Fruit fly (Drosophila melanogaster) whole organism, embryonic: ENCODE results near the gene Rab9Fb.

ENCODE experiments used
- Blimp-1 ChIP-seq: fragments of 200-800 bp; sonication (Bioruptor generic); optimal IDR thresholded peaks from 3 replicates; lab custom pipeline; 2018; ENCODE audit warnings: missing biosample characterization, missing genetic modification characterization, mild to moderate bottlenecking, moderate library complexity, missing genetic modification reagents
- CG10979 ChIP-seq: fragments of 200-800 bp; sonication (Bioruptor generic); optimal IDR thresholded peaks from 2 replicates; lab custom pipeline; 2018; ENCODE audit warnings: missing biosample characterization, mild to moderate bottlenecking, missing genetic modification characterization, moderate library complexity
- CG11398 ChIP-seq: fragments of 200-800 bp; sonication (Bioruptor generic); optimal IDR thresholded peaks from 2 replicates; lab custom pipeline; 2016; ENCODE audit warnings: missing biosample characterization, missing genetic modification characterization
- CG12071 ChIP-seq: fragments of 200-800 bp; sonication (Bioruptor generic); optimal IDR thresholded peaks from 3 replicates; lab custom pipeline; 2018; ENCODE audit warnings: missing biosample characterization, mild to moderate bottlenecking, missing genetic modification characterization
- CG12299 ChIP-seq: fragments of 200-800 bp; sonication (Bioruptor generic); optimal IDR thresholded peaks from 2 replicates; lab custom pipeline; 2018; ENCODE audit warnings: missing biosample characterization, mild to moderate bottlenecking, missing genetic modification characterization
- CG15269 ChIP-seq: fragments of 200-800 bp; sonication (Bioruptor generic); optimal IDR thresholded peaks from 2 replicates; lab custom pipeline; 2018; ENCODE audit warnings: missing biosample characterization, mild to moderate bottlenecking, missing genetic modification characterization, moderate library complexity
- CG15696 ChIP-seq: fragments of 200-800 bp; sonication (Bioruptor generic); optimal IDR thresholded peaks from 2 replicates; lab custom pipeline; 2019; ENCODE audit warnings: missing biosample characterization, mild to moderate bottlenecking, missing genetic modification characterization, moderate library complexity
- CG18011 ChIP-seq: fragments of 200-800 bp; sonication (Bioruptor generic); optimal IDR thresholded peaks from 2 replicates; lab custom pipeline; 2017; ENCODE audit warnings: missing biosample characterization, missing genetic modification characterization, mild to moderate bottlenecking, moderate library complexity, missing genotype
- CG3065 ChIP-seq: fragments of 200-800 bp; sonication (Bioruptor generic); optimal IDR thresholded peaks from 2 replicates; lab custom pipeline; 2016; ENCODE audit warnings: missing biosample characterization, missing genetic modification characterization
- CG31441 ChIP-seq: fragments of 200-800 bp; sonication (Bioruptor generic); IDR thresholded peaks from 2 replicates; pipeline ENCODE4 v1.3.6; 2022; ENCODE audit warnings: missing biosample characterization, missing genetic modification characterization
- CG3995 ChIP-seq: fragments of 200-800 bp; sonication (Bioruptor generic); optimal IDR thresholded peaks from 3 replicates; lab custom pipeline; 2016; ENCODE audit warnings: missing biosample characterization, missing genetic modification characterization
- CG4360 ChIP-seq: fragments of 200-800 bp; sonication (Bioruptor generic); IDR thresholded peaks from 2 replicates; pipeline ENCODE4 v1.3.6; 2022; ENCODE audit warnings: missing biosample characterization, missing genetic modification characterization
- CG4730 ChIP-seq: fragments of 200-800 bp; sonication (Bioruptor generic); IDR thresholded peaks from 2 replicates; pipeline ENCODE4 v1.3.6; 2022; ENCODE audit warnings: missing biosample characterization, missing genetic modification characterization
- CG6813 ChIP-seq: fragments of 200-800 bp; sonication (Bioruptor generic); optimal IDR thresholded peaks from 2 replicates; lab custom pipeline; 2017; ENCODE audit warnings: missing biosample characterization, missing genetic modification characterization, mild to moderate bottlenecking, moderate library complexity, missing genetic modification reagents
- CG7271 ChIP-seq: fragments of 200-800 bp; sonication (Bioruptor generic); optimal IDR thresholded peaks from 2 replicates; lab custom pipeline; 2018; ENCODE audit warnings: missing biosample characterization, mild to moderate bottlenecking, missing genetic modification characterization, moderate library complexity
- CG8281 ChIP-seq: fragments of 200-800 bp; sonication (Bioruptor generic); optimal IDR thresholded peaks from 2 replicates; lab custom pipeline; 2018; ENCODE audit warnings: missing biosample characterization, mild to moderate bottlenecking, missing genetic modification characterization, moderate library complexity
- CG8359 ChIP-seq: fragments of 200-800 bp; sonication (Bioruptor generic); optimal IDR thresholded peaks from 2 replicates; lab custom pipeline; 2017; ENCODE audit warnings: missing biosample characterization, mild to moderate bottlenecking, missing genetic modification characterization, borderline replicate concordance
- CG8924 ChIP-seq: fragments of 200-800 bp; optimal IDR thresholded peaks from 3 replicates; lab custom pipeline; 2019; ENCODE audit warnings: missing biosample characterization, mild to moderate bottlenecking, missing genetic modification characterization, moderate library complexity
- CG9817 ChIP-seq: fragments of 200-800 bp; sonication (Bioruptor generic); optimal IDR thresholded peaks from 2 replicates; lab custom pipeline; 2018; ENCODE audit warnings: missing biosample characterization, mild to moderate bottlenecking, missing genetic modification characterization, moderate library complexity
- Camta ChIP-seq: fragments of 200-800 bp; sonication (Bioruptor generic); optimal IDR thresholded peaks from 2 replicates; lab custom pipeline; 2016; ENCODE audit warnings: missing biosample characterization, missing genetic modification characterization
- CoRest ChIP-seq: fragments of 200-800 bp; sonication (Bioruptor generic); optimal IDR thresholded peaks from 3 replicates; lab custom pipeline; 2018; ENCODE audit warnings: missing biosample characterization, mild to moderate bottlenecking, missing genetic modification characterization, moderate library complexity
- D19A ChIP-seq: fragments of 200-800 bp; optimal IDR thresholded peaks from 3 replicates; lab custom pipeline; 2019; ENCODE audit warnings: missing biosample characterization, mild to moderate bottlenecking, missing genetic modification characterization, moderate library complexity
- Hmr ChIP-seq: fragments of 200-800 bp; sonication (Bioruptor generic); optimal IDR thresholded peaks from 3 replicates; lab custom pipeline; 2017; ENCODE audit warnings: mild to moderate bottlenecking, missing biosample characterization, missing genetic modification reagents, missing genetic modification characterization
- MESR4 ChIP-seq: fragments of 200-800 bp; sonication (Bioruptor generic); optimal IDR thresholded peaks from 2 replicates; lab custom pipeline; 2018; ENCODE audit warnings: missing biosample characterization, mild to moderate bottlenecking, missing genetic modification characterization, moderate library complexity
- Meics ChIP-seq: fragments of 200-800 bp; sonication (Bioruptor generic); optimal IDR thresholded peaks from 2 replicates; lab custom pipeline; 2017; ENCODE audit warnings: missing biosample characterization, mild to moderate bottlenecking, missing genetic modification characterization
- NFAT ChIP-seq: fragments of 200-800 bp; sonication (Bioruptor generic); IDR thresholded peaks from 2 replicates; pipeline ENCODE4 v1.3.6; 2022; ENCODE audit warnings: missing biosample characterization, missing genetic modification characterization
- Neu2 ChIP-seq: fragments of 200-800 bp; sonication (Bioruptor generic); optimal IDR thresholded peaks from 3 replicates; lab custom pipeline; 2016; ENCODE audit warnings: missing biosample characterization, missing genetic modification characterization, borderline replicate concordance
- NfI ChIP-seq: fragments of 200-800 bp; sonication (Bioruptor generic); optimal IDR thresholded peaks from 3 replicates; lab custom pipeline; 2018; ENCODE audit warnings: missing biosample characterization, mild to moderate bottlenecking, missing genetic modification characterization, moderate library complexity
- Opbp ChIP-seq: fragments of 200-800 bp; sonication (Bioruptor generic); IDR thresholded peaks from 3 replicates; pipeline ENCODE4 v1.3.6; 2022; ENCODE audit warnings: missing biosample characterization, missing genetic modification characterization; ENCODE audit not compliant: partially characterized antibody
- chif ChIP-seq, 2 experiments: fragments of 200-800 bp; sonication (Bioruptor generic); optimal IDR thresholded peaks; 3 replicates each; lab custom pipeline; 2016; ENCODE audit warnings: missing biosample characterization in 2 of 2, missing genetic modification characterization in 2 of 2
- cwo ChIP-seq: fragments of 200-800 bp; sonication (Bioruptor generic); optimal IDR thresholded peaks from 3 replicates; lab custom pipeline; 2017; ENCODE audit warnings: missing biosample characterization, missing genetic modification characterization, mild to moderate bottlenecking, moderate library complexity, missing genetic modification reagents
- emc ChIP-seq: fragments of 200-800 bp; sonication (Bioruptor generic); optimal IDR thresholded peaks from 2 replicates; lab custom pipeline; 2016; ENCODE audit warnings: missing biosample characterization, missing genetic modification characterization
- fru ChIP-seq: fragments of >200 bp; optimal IDR thresholded peaks from 2 replicates; lab custom pipeline; 2017
- gce ChIP-seq: fragments of 200-800 bp; sonication (Bioruptor generic); IDR thresholded peaks from 3 replicates; pipeline ENCODE4 v1.3.6; 2022; ENCODE audit warnings: missing biosample characterization, missing genetic modification characterization
- grn ChIP-seq: fragments of 200-800 bp; sonication (Bioruptor generic); optimal IDR thresholded peaks from 3 replicates; lab custom pipeline; 2017; ENCODE audit warnings: missing biosample characterization, missing genetic modification characterization
- knrl ChIP-seq: fragments of 200-800 bp; sonication (Bioruptor generic); IDR thresholded peaks from 3 replicates; pipeline ENCODE4 v1.3.6; 2022; ENCODE audit warnings: missing biosample characterization, missing genetic modification characterization; ENCODE audit not compliant: partially characterized antibody
- lmd ChIP-seq: fragments of 200-800 bp; sonication (Bioruptor generic); IDR thresholded peaks from 2 replicates; pipeline ENCODE4 v1.3.6; 2022; ENCODE audit warnings: missing biosample characterization, missing genetic modification characterization
- mam ChIP-seq: fragments of 200-800 bp; sonication (Bioruptor generic); optimal IDR thresholded peaks from 3 replicates; lab custom pipeline; 2016; ENCODE audit warnings: missing biosample characterization, missing genetic modification characterization
- nau ChIP-seq: fragments of 200-800 bp; sonication (Bioruptor generic); optimal IDR thresholded peaks from 3 replicates; lab custom pipeline; 2017; ENCODE audit warnings: missing biosample characterization, mild to moderate bottlenecking, missing genetic modification characterization, missing genetic modification reagents
- nmo ChIP-seq: fragments of 200-800 bp; sonication (Bioruptor generic); optimal IDR thresholded peaks from 2 replicates; lab custom pipeline; 2018; ENCODE audit warnings: missing biosample characterization, mild to moderate bottlenecking, missing genetic modification characterization, moderate library complexity
- oc ChIP-seq: fragments of 200-800 bp; sonication (Bioruptor generic); optimal IDR thresholded peaks from 2 replicates; lab custom pipeline; 2018; ENCODE audit warnings: missing biosample characterization, mild to moderate bottlenecking, missing genetic modification characterization, moderate library complexity
- odd ChIP-seq: fragments of 200-800 bp; sonication (Bioruptor generic); optimal IDR thresholded peaks from 2 replicates; lab custom pipeline; 2017; ENCODE audit warnings: missing biosample characterization, mild to moderate bottlenecking, missing genetic modification characterization
- otp ChIP-seq: fragments of 200-800 bp; sonication (Bioruptor generic); IDR thresholded peaks from 3 replicates; pipeline ENCODE4, ENCODE4 v1.3.6; 2022; ENCODE audit warnings: missing biosample characterization, missing genetic modification characterization
- peb ChIP-seq: fragments of 200-800 bp; sonication (Bioruptor generic); IDR thresholded peaks from 2 replicates; pipeline ENCODE4 v1.3.6; 2022; ENCODE audit warnings: missing biosample characterization, missing genetic modification characterization
- prd ChIP-seq, 3 experiments: fragments of >200 bp in 2 of 3; fragments of 200-800 bp in 1 of 3; sonication (Bioruptor generic) in 1 of 3; optimal IDR thresholded peaks in 2 of 3; IDR thresholded peaks in 1 of 3; 2 replicates in 2 of 3; 3 replicates in 1 of 3; pipeline versions ENCODE4 v1.3.6 to Lab custom; 2017 to 2022; ENCODE audit warnings: missing biosample characterization in 1 of 3, missing genetic modification characterization in 1 of 3
- sd ChIP-seq: fragments of 200-800 bp; sonication (Bioruptor generic); optimal IDR thresholded peaks from 3 replicates; lab custom pipeline; 2018; ENCODE audit warnings: missing biosample characterization, mild to moderate bottlenecking, missing genetic modification characterization, moderate library complexity
- tll ChIP-seq, 2 experiments: fragments of 200-800 bp in 1 of 2; fragments of >200 bp in 1 of 2; sonication (Bioruptor generic) in 1 of 2; optimal IDR thresholded peaks; 2 replicates each; lab custom pipeline; 2017 to 2019; ENCODE audit warnings: missing biosample characterization in 2 of 2, missing genetic modification characterization in 2 of 2, mild to moderate bottlenecking in 1 of 2, moderate library complexity in 1 of 2
- ttk ChIP-seq: fragments of 200-800 bp; sonication (Bioruptor generic); IDR thresholded peaks from 2 replicates; pipeline ENCODE4 v2.1.2; 2022; ENCODE audit warnings: missing biosample characterization, missing genetic modification characterization
- zen2 ChIP-seq: fragments of 200-800 bp; sonication (Bioruptor generic); IDR thresholded peaks from 3 replicates; pipeline ENCODE4 v1.3.6; 2022; ENCODE audit warnings: missing biosample characterization, missing genetic modification characterization; ENCODE audit not compliant: partially characterized antibody

Rab9Fb gene

dm6 chrX:10905047-10905446 lies 47.2 kb downstream of the Rab9Fb start (continued):
- TF ChIP-seq prd (optimal IDR thresholded peaks at IDR 0.05; lab: Kevin White, UChicago) = no peak
- TF ChIP-seq prd (GFP tag; IDR thresholded peaks at IDR 0.05; lab: Robert Waterston, UW) = peak; percentile 69
- peak; percentile 81 for TF ChIP-seq CG31441
- TF ChIP-seq CG10979 = peak; percentile 83
- TF ChIP-seq odd = peak; percentile 70
- TF ChIP-seq CG18011 (GFP tag; lab: Kevin White, UChicago) = no peak
- TF ChIP-seq Opbp (GFP tag; lab: Robert Waterston, UW) = no peak
- no peak for TF ChIP-seq grn (GFP tag; lab: Kevin White, UChicago)
- TF ChIP-seq Hmr (GFP tag; lab: Kevin White, UChicago) = peak; percentile 49
- no peak for TF ChIP-seq Neu2 (GFP tag; lab: Kevin White, UChicago)
- TF ChIP-seq mam (GFP tag; lab: Kevin White, UChicago) = peak; percentile 12
- TF ChIP-seq emc (GFP tag; lab: Kevin White, UChicago) = no peak
- peak; percentile 43 for TF ChIP-seq CG15696
- TF ChIP-seq CG3995 = no peak
- TF ChIP-seq nau = no peak
- TF ChIP-seq gce (GFP tag; lab: Robert Waterston, UW) = no peak
- no peak for TF ChIP-seq tll (GFP tag; optimal IDR thresholded peaks at IDR 0.05; lab: Kevin White, UChicago)
- no peak for TF ChIP-seq NFAT (GFP tag; lab: Robert Waterston, UW)
- no peak for TF ChIP-seq CG12071 (GFP tag; lab: Kevin White, UChicago)
- peak; percentile 69 for TF ChIP-seq CG15269
- TF ChIP-seq fru (lab: Kevin White, UChicago) = no peak
- peak; percentile 68 for TF ChIP-seq lmd (GFP tag; lab: Robert Waterston, UW)
- TF ChIP-seq CG12299 (tag; lab: Kevin White, UChicago) = no peak
- TF ChIP-seq CoRest (tag; lab: Kevin White, UChicago) = peak; percentile 77
- peak; percentile 64 for TF ChIP-seq Blimp-1 (GFP tag; lab: Kevin White, UChicago)
- peak; percentile 38; the same call in 1 of the 2 replicates for TF ChIP-seq CG4730 (GFP tag; lab: Robert Waterston, UW)
- 0 out of 2 replicates have a peak, but pooled peaks have one; percentile 18 for TF ChIP-seq ttk
- peak; percentile 49 for TF ChIP-seq Meics
- no peak for TF ChIP-seq sd (tag; lab: Kevin White, UChicago)
- peak; percentile 45 for TF ChIP-seq CG8359 (GFP tag; lab: Kevin White, UChicago)
- no peak for TF ChIP-seq CG3065 (GFP tag; lab: Kevin White, UChicago)
- 0 out of 2 replicates have a peak, but pooled peaks have one; percentile 35 for TF ChIP-seq peb (GFP tag; lab: Robert Waterston, UW)
- TF ChIP-seq CG6813 (GFP tag; lab: Kevin White, UChicago) = peak; percentile 37
- peak; percentile 80 for TF ChIP-seq nmo (GFP tag; lab: Kevin White, UChicago)
- peak; percentile 28 for TF ChIP-seq CG9817
- TF ChIP-seq knrl (GFP tag; lab: Robert Waterston, UW) = no peak
- peak; percentile 49 for TF ChIP-seq CG11398 (GFP tag; lab: Kevin White, UChicago)
- TF ChIP-seq otp = 0 out of 3 replicates have a peak, but pooled peaks have one; percentile 9
- peak; percentile 35 for TF ChIP-seq oc (tag; lab: Kevin White, UChicago)
- TF ChIP-seq MESR4 (GFP tag; lab: Kevin White, UChicago) = no peak
- TF ChIP-seq CG4360 (GFP tag; lab: Robert Waterston, UW) = no peak
- TF ChIP-seq CG7271 = no peak
- TF ChIP-seq cwo (GFP tag; lab: Kevin White, UChicago) = peak; percentile 24
- peak; percentile 48 to 69 for TF ChIP-seq chif (GFP tag; optimal IDR thresholded peaks at IDR 0.05; lab: Kevin White, UChicago)
- TF ChIP-seq Camta = peak; percentile 54
- TF ChIP-seq D19A (tag; lab: Kevin White, UChicago) = peak; percentile 64
- peak; percentile 73 for TF ChIP-seq CG8924
- TF ChIP-seq zen2 = no peak
- peak; percentile 54 for TF ChIP-seq NfI (GFP tag; lab: Kevin White, UChicago)
- peak; percentile 14 for TF ChIP-seq CG8281
